Worm (Caenorhabditis elegans) whole organism, L3 larva: Measurements from ENCODE around the gene srx-108.

Experiments
- fos-1 ChIP-seq: fragments of 150-350 bp; optimal IDR thresholded peaks from 2 replicates; lab custom pipeline; 2014; ENCODE audit warnings: missing biosample characterization, missing genetic modification characterization
- zag-1 ChIP-seq: fragments of 150-350 bp; optimal IDR thresholded peaks from 2 replicates; lab custom pipeline; 2014; ENCODE audit warnings: missing biosample characterization, missing genetic modification characterization

DNA sequence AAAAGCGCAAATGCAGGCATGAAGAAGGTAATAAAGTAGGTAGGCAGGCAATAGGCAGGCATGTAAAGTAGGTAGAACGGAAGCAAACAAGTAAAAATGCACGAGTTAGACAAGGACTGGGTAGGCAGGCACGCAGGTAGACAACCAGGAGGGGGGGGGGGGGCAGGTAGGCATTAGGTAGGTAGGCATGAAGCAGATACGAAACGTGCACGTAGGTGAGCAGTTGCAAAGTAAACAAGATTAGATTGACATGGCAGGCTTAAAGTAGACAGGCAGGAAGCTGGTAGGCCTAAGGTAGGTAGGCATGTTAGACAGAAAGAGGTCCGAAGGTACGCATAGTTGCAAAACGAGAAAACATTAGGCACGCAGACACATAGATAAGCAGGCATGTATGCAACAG, 26.4 kb upstream of the srx-108 start:
- TF ChIP-seq zag-1 (no peak), fos-1 (tag; lab: Kevin White, UChicago) (no peak)
